Fruit fly (Drosophila melanogaster): ENCODE measurements around the gene CG12402.
A peak's percentile ranks its signal among the peaks of the same experiment; 100 is the strongest.

CG12402 gene

DNA sequence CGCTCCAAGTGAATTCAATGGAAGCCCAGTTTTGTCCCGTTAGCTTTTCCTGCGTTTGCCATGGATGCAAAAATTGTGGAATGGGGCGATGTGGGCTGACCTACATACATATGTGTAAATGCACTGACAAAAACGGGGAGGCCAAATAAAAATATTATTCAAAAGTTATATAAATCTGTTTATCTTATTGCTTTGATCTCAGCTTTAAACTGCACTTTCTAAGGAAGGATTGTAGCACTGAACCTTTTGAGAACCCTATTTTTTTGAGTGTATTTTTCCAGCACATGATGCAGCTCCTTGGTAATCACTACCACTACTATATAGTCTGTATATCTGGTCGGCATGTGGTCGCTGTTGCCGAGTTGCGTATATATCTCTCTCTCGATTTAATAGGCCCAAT lies 31.1 kb downstream of the CG12402 start (continued):
- TF ChIP-seq Optix (GFP tag; IDR thresholded peaks at IDR 0.05) (0 out of 3 replicates have a peak, but pooled peaks have one; percentile 33), grau (tag; optimal IDR thresholded peaks at IDR 0.05) (peak; percentile 21), CG13775 (GFP tag; optimal IDR thresholded peaks at IDR 0.05) (no peak), CG32772 (GFP tag; IDR thresholded peaks at IDR 0.05) (peak; percentile 52; the same call in 1 of the 2 replicates), CG9797 (GFP tag; optimal IDR thresholded peaks at IDR 0.05) (no peak), Doc2 (GFP tag; IDR thresholded peaks at IDR 0.05) (no peak), CG12219 (GFP tag; optimal IDR thresholded peaks at IDR 0.05) (no peak), CG6813 (GFP tag; optimal IDR thresholded peaks at IDR 0.05) (no peak), jigr1 (GFP tag; IDR thresholded peaks at IDR 0.05) (no peak), CG13424 (tag; optimal IDR thresholded peaks at IDR 0.05) (peak; percentile 34), CG11504 (tag; optimal IDR thresholded peaks at IDR 0.05) (peak; percentile 73), cas (GFP tag; IDR thresholded peaks at IDR 0.05) (no peak), H2.0 (GFP tag; IDR thresholded peaks at IDR 0.05) (peak; percentile 44; the same call in 1 of the 2 replicates), amos (GFP tag; IDR thresholded peaks at IDR 0.05; ENCODE audit: partially characterized antibody) (no peak), CG15269 (tag; optimal IDR thresholded peaks at IDR 0.05) (peak; percentile 50), Opbp (GFP tag; IDR thresholded peaks at IDR 0.05; ENCODE audit: partially characterized antibody) (no peak), ems (GFP tag; optimal IDR thresholded peaks at IDR 0.05) (peak; percentile 18), CG11695 (GFP tag; IDR thresholded peaks at IDR 0.05) (peak; percentile 62; the same call in 1 of the 3 replicates), CG16815 (GFP tag; optimal IDR thresholded peaks at IDR 0.05) (no peak), mam (GFP tag; optimal IDR thresholded peaks at IDR 0.05) (peak; percentile 3), zfh1 (GFP tag; IDR thresholded peaks at IDR 0.05) (peak; percentile 64; the same call in 1 of the 3 replicates), dpn (GFP tag; optimal IDR thresholded peaks at IDR 0.05) (peak; percentile 7 to 34), CG33557 (GFP tag; optimal IDR thresholded peaks at IDR 0.05) (no peak), CG5245 (GFP tag; optimal IDR thresholded peaks at IDR 0.05) (peak; percentile 60), fd64A (GFP tag; optimal IDR thresholded peaks at IDR 0.05) (no peak), CG6683 (GFP tag; optimal IDR thresholded peaks at IDR 0.05) (no peak), Xrp1 (GFP tag; IDR thresholded peaks at IDR 0.05) (peak; percentile 32; the same call in 1 of the 2 replicates), CG1529 (GFP tag; optimal IDR thresholded peaks at IDR 0.05) (no peak), lola (GFP tag; optimal IDR thresholded peaks at IDR 0.05) (no peak), emc (GFP tag; optimal IDR thresholded peaks at IDR 0.05) (no peak), slp2 (GFP tag; optimal IDR thresholded peaks at IDR 0.05) (no peak), knrl (GFP tag; IDR thresholded peaks at IDR 0.05; ENCODE audit: partially characterized antibody) (no peak), fd3F (GFP tag; optimal IDR thresholded peaks at IDR 0.05) (no peak), ap (GFP tag; IDR thresholded peaks at IDR 0.05) (no peak), Sry-β (GFP tag; optimal IDR thresholded peaks at IDR 0.05) (no peak), CG8290 (GFP tag; optimal IDR thresholded peaks at IDR 0.05) (no peak), CG8290 (tag; optimal IDR thresholded peaks at IDR 0.05) (no peak), fd102C (GFP tag; optimal IDR thresholded peaks at IDR 0.05) (no peak), CG15479 (GFP tag; optimal IDR thresholded peaks at IDR 0.05) (no peak), CG43689 (GFP tag; IDR thresholded peaks at IDR 0.05) (no peak), CG30020 (tag; optimal IDR thresholded peaks at IDR 0.05) (no peak), Hsf (GFP tag; optimal IDR thresholded peaks at IDR 0.05) (no peak), sim (GFP tag; IDR thresholded peaks at IDR 0.05) (no peak), CG14860 (GFP tag; IDR thresholded peaks at IDR 0.05; ENCODE audit: partially characterized antibody) (no peak), pfk (GFP tag; optimal IDR thresholded peaks at IDR 0.05) (no peak), Hand (GFP tag; optimal IDR thresholded peaks at IDR 0.05) (no peak), CG4360 (GFP tag; IDR thresholded peaks at IDR 0.05) (no peak), Ada2b (GFP tag; IDR thresholded peaks at IDR 0.05) (peak; percentile 56; the same call in 1 of the 2 replicates), tap (tag; optimal IDR thresholded peaks at IDR 0.05) (peak; percentile 52), CG15601 (tag; optimal IDR thresholded peaks at IDR 0.05) (no peak), CG8924 (tag; optimal IDR thresholded peaks at IDR 0.05) (no peak)
